Fruit fly (Drosophila melanogaster) whole organism, prepupa: ENCODE measurements around the gene CG31955.

Experiments
- CG10631 ChIP-seq: fragments of 200-800 bp; sonication (Bioruptor generic); optimal IDR thresholded peaks from 2 replicates; lab custom pipeline; 2016; ENCODE audit warnings: missing biosample characterization, missing genetic modification characterization
- CG11294 ChIP-seq: fragments of 200-800 bp; sonication (Bioruptor generic); IDR thresholded peaks from 2 replicates; pipeline ENCODE4 v1.3.6; 2022; ENCODE audit warnings: missing biosample characterization, missing genetic modification characterization
- CG11902 ChIP-seq: fragments of 200-800 bp; sonication (Bioruptor generic); optimal IDR thresholded peaks from 3 replicates; lab custom pipeline; 2016; ENCODE audit warnings: missing biosample characterization, missing genetic modification characterization
- CG15336 ChIP-seq: fragments of 200-800 bp; sonication (Bioruptor generic); IDR thresholded peaks from 2 replicates; pipeline ENCODE4 v1.3.6; 2022; ENCODE audit warnings: missing biosample characterization, missing genetic modification characterization
- CG32006 ChIP-seq: fragments of 200-800 bp; sonication (Bioruptor generic); optimal IDR thresholded peaks from 3 replicates; lab custom pipeline; 2017; ENCODE audit warnings: missing biosample characterization, mild to moderate bottlenecking, missing genetic modification characterization
- CG34406 ChIP-seq: fragments of 200-800 bp; sonication (Bioruptor generic); optimal IDR thresholded peaks from 3 replicates; lab custom pipeline; 2016; ENCODE audit warnings: missing biosample characterization, missing genetic modification characterization
- CG3919 ChIP-seq: fragments of 200-800 bp; sonication (Bioruptor generic); optimal IDR thresholded peaks from 3 replicates; lab custom pipeline; 2016; ENCODE audit warnings: missing biosample characterization, missing genetic modification characterization
- CG6163 ChIP-seq: fragments of 200-800 bp; sonication (Bioruptor generic); IDR thresholded peaks from 3 replicates; pipeline ENCODE4 v1.3.6; 2022; ENCODE audit warnings: missing biosample characterization, missing genetic modification characterization
- CG8319 ChIP-seq: fragments of 200-800 bp; sonication (Bioruptor generic); optimal IDR thresholded peaks from 3 replicates; lab custom pipeline; 2016; ENCODE audit warnings: missing biosample characterization, missing genetic modification characterization
- CG8632 ChIP-seq: fragments of 200-800 bp; sonication (Bioruptor generic); optimal IDR thresholded peaks from 3 replicates; lab custom pipeline; 2016; ENCODE audit warnings: missing biosample characterization, missing genetic modification characterization
- CG9139 ChIP-seq: fragments of 200-800 bp; sonication (Bioruptor generic); optimal IDR thresholded peaks from 3 replicates; lab custom pipeline; 2017; ENCODE audit warnings: missing biosample characterization, mild to moderate bottlenecking, missing genetic modification characterization
- Eip78C ChIP-seq: fragments of 200-800 bp; sonication (Bioruptor generic); peaks from one replicate; lab custom pipeline; 2016; ENCODE audit warnings: missing biosample characterization, missing genetic modification characterization
- Eip93F ChIP-seq: fragments of 200-800 bp; sonication (Bioruptor generic); optimal IDR thresholded peaks from 2 replicates; lab custom pipeline; 2016; ENCODE audit warnings: missing biosample characterization, mild to moderate bottlenecking, missing genetic modification characterization
- Ets21C ChIP-seq: fragments of 200-800 bp; sonication (Bioruptor generic); optimal IDR thresholded peaks from 3 replicates; lab custom pipeline; 2016; ENCODE audit warnings: missing biosample characterization, missing genetic modification characterization
- Gug ChIP-seq: fragments of 200-800 bp; sonication (Bioruptor generic); IDR thresholded peaks from 2 replicates; pipeline ENCODE4 v1.3.6; 2022; ENCODE audit warnings: missing biosample characterization, missing genetic modification characterization
- Hr38 ChIP-seq: sonication (Bioruptor generic); optimal IDR thresholded peaks from 2 replicates; lab custom pipeline; 2016; ENCODE audit warnings: missing biosample characterization, missing genetic modification characterization
- Smox ChIP-seq: fragments of 200-800 bp; sonication (Bioruptor generic); optimal IDR thresholded peaks from 3 replicates; lab custom pipeline; 2016; ENCODE audit warnings: missing biosample characterization, missing genetic modification characterization
- Sox102F ChIP-seq: fragments of 200-800 bp; sonication (Bioruptor generic); optimal IDR thresholded peaks from 2 replicates; lab custom pipeline; 2016; ENCODE audit warnings: missing biosample characterization, mild to moderate bottlenecking, missing genetic modification characterization
- Sox14 ChIP-seq: fragments of 200-800 bp; sonication (Bioruptor generic); optimal IDR thresholded peaks from 3 replicates; lab custom pipeline; 2016; ENCODE audit warnings: missing biosample characterization, missing genetic modification characterization
- Sox15 ChIP-seq: fragments of 200-800 bp; sonication (Bioruptor generic); optimal IDR thresholded peaks from 3 replicates; lab custom pipeline; 2016; ENCODE audit warnings: missing biosample characterization, missing genetic modification characterization
- cyc ChIP-seq: fragments of 200-800 bp; sonication (Bioruptor generic); optimal IDR thresholded peaks from 3 replicates; lab custom pipeline; 2016; ENCODE audit warnings: missing biosample characterization, missing genetic modification characterization
- dac ChIP-seq: fragments of 200-800 bp; sonication (Bioruptor generic); optimal IDR thresholded peaks from 2 replicates; lab custom pipeline; 2017; ENCODE audit warnings: missing biosample characterization, mild to moderate bottlenecking, missing genetic modification characterization
- eg ChIP-seq: fragments of 200-800 bp; sonication (Bioruptor generic); IDR thresholded peaks from 3 replicates; pipeline ENCODE4 v1.3.6; 2022; ENCODE audit warnings: missing biosample characterization, missing genetic modification characterization
- esn ChIP-seq: fragments of 200-800 bp; sonication (Bioruptor generic); optimal IDR thresholded peaks from 2 replicates; lab custom pipeline; 2016; ENCODE audit warnings: missing biosample characterization, mild to moderate bottlenecking, missing genetic modification characterization, moderate library complexity
- lz ChIP-seq: fragments of 200-800 bp; sonication (Bioruptor generic); optimal IDR thresholded peaks from 3 replicates; lab custom pipeline; 2016; ENCODE audit warnings: missing biosample characterization, missing genetic modification characterization
- pdm3 ChIP-seq: fragments of 200-800 bp; sonication (Bioruptor generic); optimal IDR thresholded peaks from 3 replicates; lab custom pipeline; 2016; ENCODE audit warnings: missing biosample characterization, missing genetic modification characterization
- svp ChIP-seq: fragments of 200-800 bp; sonication (Bioruptor generic); peaks from one replicate; lab custom pipeline; 2016; ENCODE audit warnings: missing biosample characterization, missing genetic modification characterization

Gene CG31955

DNA sequence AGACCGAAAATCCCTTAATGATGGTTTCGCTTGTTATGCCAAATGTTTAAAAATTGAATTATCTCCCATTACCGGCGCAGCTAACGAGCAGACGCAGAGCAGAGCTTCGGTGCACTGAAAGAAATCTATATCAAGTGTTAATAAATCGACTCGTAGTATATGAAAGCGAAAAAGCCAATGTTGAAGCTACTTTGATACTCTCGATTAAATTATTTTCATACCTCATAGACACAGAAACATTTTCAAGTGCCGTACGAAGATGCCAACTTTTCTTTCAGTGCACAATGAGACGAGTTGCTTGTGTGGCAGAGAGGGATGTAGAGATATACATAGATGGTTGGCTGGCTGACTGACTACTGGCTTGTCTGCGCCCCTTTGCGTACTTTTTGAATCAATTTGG lies 37.1 kb downstream of the CG31955 start:
- TF ChIP-seq cyc (GFP tag; lab: Kevin White, UChicago): no peak
- TF ChIP-seq svp (GFP tag; lab: Kevin White, UChicago): peak; percentile 29

DNA sequence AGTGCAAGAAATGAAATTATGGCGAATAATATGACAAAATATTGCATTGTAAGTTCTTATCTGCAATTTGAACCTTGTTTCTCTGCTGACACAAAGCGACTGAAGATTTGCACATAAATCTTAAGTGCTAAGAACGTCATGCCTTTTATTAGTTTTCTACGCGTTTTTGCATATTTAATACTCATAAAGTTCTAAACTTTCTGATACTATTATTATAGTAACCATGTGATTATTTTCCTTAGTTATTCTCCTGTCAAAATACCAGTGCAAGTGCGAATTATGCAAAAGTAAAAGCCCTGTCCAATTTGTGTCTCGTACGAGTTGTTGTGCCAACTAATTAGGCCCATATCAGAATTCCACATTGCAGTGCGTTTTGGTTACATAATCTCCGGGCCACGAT lies 42.4 kb downstream of the CG31955 start, which contains the start of gene Sfp24Bc:
Sfp24Bc (minus strand) TSS at position 101 of the 400 bp plus-strand sequence.
- TF ChIP-seq Eip93F (GFP tag; lab: Kevin White, UChicago) (no peak), svp (GFP tag; lab: Kevin White, UChicago) (peak; percentile 40)

DNA sequence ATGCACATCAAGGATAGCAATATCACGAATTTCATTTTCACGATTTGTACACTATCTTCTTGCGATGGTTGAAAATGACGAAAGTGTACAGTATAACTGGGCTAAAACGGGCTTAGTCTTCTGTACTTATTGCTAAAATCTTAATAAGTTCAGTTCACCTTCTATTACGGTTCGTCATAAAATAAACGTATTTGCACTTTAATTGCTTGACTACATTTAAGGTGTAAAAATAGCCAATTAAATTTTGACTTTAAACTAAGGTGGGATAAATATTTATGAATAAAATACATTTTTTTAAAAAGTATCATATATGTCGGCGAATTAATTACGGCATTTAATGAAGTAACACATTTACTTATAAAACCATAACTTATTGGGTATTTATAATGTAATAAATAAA lies 43.2 kb downstream of the CG31955 start, which contains the start of gene Sfp24Bb:
Sfp24Bb (minus strand) TSS at position 101 of the 400 bp plus-strand sequence.
- no peak for TF ChIP-seq Ets21C (GFP tag; lab: Kevin White, UChicago)
- TF ChIP-seq Hr38 (GFP tag; lab: Kevin White, UChicago): no peak
- no peak for TF ChIP-seq Eip78C
- TF ChIP-seq CG11294 (GFP tag; lab: Robert Waterston, UW): no peak
- TF ChIP-seq eg: no peak
- no peak for TF ChIP-seq CG10631 (GFP tag; lab: Kevin White, UChicago)
- no peak for TF ChIP-seq esn (GFP tag; lab: Kevin White, UChicago)
- no peak for TF ChIP-seq Sox102F

DNA sequence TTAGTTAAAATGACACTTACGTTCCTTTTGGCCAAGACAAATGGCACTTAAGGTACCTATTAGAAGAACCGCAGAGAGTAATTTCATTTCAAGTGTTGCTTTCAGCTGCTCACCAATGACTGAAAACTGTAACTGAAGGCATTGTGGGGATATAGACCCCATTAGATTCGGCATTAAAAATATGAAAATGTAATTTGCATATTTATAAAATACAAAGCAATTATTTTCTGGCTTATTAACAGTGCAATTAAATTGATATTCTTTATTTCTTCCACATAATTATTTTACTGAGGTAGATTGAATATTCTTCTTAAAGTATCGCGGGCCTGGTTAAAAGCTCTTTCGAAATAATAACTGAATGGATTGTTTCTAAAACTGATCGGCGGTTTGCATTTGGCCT lies 43.9 kb downstream of the CG31955 start, which contains the start of gene Sfp24Bd:
Sfp24Bd (minus strand) TSS at position 101 of the 400 bp plus-strand sequence.
- TF ChIP-seq Smox (GFP tag; lab: Kevin White, UChicago): no peak
- no peak for TF ChIP-seq Sox14

DNA sequence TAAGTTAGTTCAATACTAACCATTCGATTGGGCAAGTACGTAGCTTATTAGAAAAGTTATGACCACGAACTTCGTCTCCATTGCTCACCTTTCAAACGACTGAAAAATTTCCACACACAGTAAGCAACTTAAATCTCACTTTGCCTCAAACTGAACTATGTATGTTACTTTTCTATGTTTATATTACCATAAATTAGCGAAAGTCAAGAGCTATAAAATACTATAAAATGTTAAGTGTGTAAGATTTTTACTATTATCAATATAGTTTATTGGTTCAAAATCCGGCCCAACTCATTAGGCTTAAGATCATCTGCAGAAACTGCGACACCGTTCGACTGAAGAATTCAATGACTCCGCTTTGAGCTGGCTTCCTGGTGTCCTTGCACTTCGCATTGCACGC lies 44.5 kb downstream of the CG31955 start, which contains the start of gene Sfp24Ba:
Sfp24Ba (minus strand) TSS at position 101 of the 400 bp plus-strand sequence.
- TF ChIP-seq cyc (GFP tag; lab: Kevin White, UChicago) (no peak), CG11902 (no peak), esn (GFP tag; lab: Kevin White, UChicago) (no peak), CG34406 (no peak), Hr38 (GFP tag; lab: Kevin White, UChicago) (no peak), dac (GFP tag; lab: Kevin White, UChicago) (no peak), lz (GFP tag; lab: Kevin White, UChicago) (no peak), eg (no peak), CG15336 (no peak), CG3919 (GFP tag; lab: Kevin White, UChicago) (no peak), CG32006 (GFP tag; lab: Kevin White, UChicago) (no peak), Sox15 (GFP tag; lab: Kevin White, UChicago) (no peak), CG8632 (no peak), Gug (GFP tag; lab: Robert Waterston, UW) (no peak), pdm3 (GFP tag; lab: Kevin White, UChicago) (no peak), CG8319 (GFP tag; lab: Kevin White, UChicago) (no peak), Ets21C (GFP tag; lab: Kevin White, UChicago) (no peak)
- TF ChIP-seq, all 60 proteins: peak for 0

DNA sequence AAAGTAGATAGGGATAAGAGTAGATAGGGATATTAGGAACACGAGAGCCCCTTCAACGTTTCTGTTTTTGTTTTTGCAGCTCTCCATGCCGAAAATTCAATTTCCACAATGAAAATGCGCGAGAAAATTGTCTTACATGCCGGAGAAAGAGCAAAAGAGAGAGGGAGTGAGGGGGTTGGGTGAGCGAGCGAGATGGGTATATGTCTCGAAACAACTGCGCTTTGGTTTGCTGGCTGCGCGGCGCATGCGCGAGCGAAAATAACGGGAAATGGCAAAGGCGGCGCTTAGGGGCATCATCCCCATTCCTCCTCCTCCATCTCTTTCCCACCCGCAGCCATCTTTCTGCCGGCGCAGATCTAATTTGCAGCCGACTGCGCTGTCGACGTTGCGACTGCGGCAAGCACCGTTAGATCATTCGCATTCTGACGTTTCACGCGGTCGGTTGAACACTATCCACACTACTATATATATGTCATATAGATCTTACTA lies 50.6 kb downstream of the CG31955 start, which contains the start of gene Drgx:
Drgx (plus strand) TSS at position 439 of the 489 bp plus-strand sequence.
- no peak for TF ChIP-seq CG9139
- TF ChIP-seq CG6163: 0 out of 3 replicates have a peak, but pooled peaks have one; percentile 11
